Worm (Caenorhabditis elegans) whole organism, late embryonic: ENCODE measurements around the gene pho-11.

Source experiments
- C08G9.2 ChIP-seq: sonication (generic microtip); optimal IDR thresholded peaks from 2 replicates; lab custom pipeline; 2016; ENCODE audit warnings: mild to moderate bottlenecking, missing genetic modification characterization, moderate library complexity, missing compliant biosample characterization
- F13H6.1 ChIP-seq: sonication (generic microtip); optimal IDR thresholded peaks from 2 replicates; lab custom pipeline; 2016; ENCODE audit warnings: missing genetic modification characterization, missing compliant biosample characterization
- K02D7.2 ChIP-seq: sonication (generic microtip); optimal IDR thresholded peaks from 2 replicates; lab custom pipeline; 2017; ENCODE audit warnings: mild to moderate bottlenecking, missing genetic modification characterization, missing compliant biosample characterization
- Y22D7AL.16 ChIP-seq: sonication (generic microtip); optimal IDR thresholded peaks from 2 replicates; lab custom pipeline; 2016; ENCODE audit warnings: missing genetic modification characterization, missing compliant biosample characterization
- ahr-1 ChIP-seq: sonication (generic microtip); optimal IDR thresholded peaks from 2 replicates; lab custom pipeline; 2016; ENCODE audit warnings: missing genetic modification characterization, missing compliant biosample characterization
- ama-1 ChIP-seq: fragments of 150-350 bp; optimal IDR thresholded peaks from 2 replicates; lab custom pipeline; 2014
- ceh-18 ChIP-seq: sonication (generic microtip); optimal IDR thresholded peaks from 2 replicates; lab custom pipeline; 2016; ENCODE audit warnings: missing genetic modification characterization, missing compliant biosample characterization
- ceh-2 ChIP-seq: sonication (generic microtip); optimal IDR thresholded peaks from 2 replicates; lab custom pipeline; 2016; ENCODE audit warnings: missing genotype, missing genetic modification characterization, missing compliant biosample characterization
- ceh-30 ChIP-seq: fragments of 150-350 bp; optimal IDR thresholded peaks from 2 replicates; lab custom pipeline; 2014; ENCODE audit warnings: missing biosample characterization, missing genetic modification characterization
- ceh-31 ChIP-seq: sonication (generic microtip); optimal IDR thresholded peaks from 2 replicates; lab custom pipeline; 2016; ENCODE audit warnings: missing genetic modification characterization, missing compliant biosample characterization
- ceh-34 ChIP-seq: sonication (generic microtip); optimal IDR thresholded peaks from 2 replicates; lab custom pipeline; 2016; ENCODE audit warnings: mild to moderate bottlenecking, missing genetic modification characterization, missing compliant biosample characterization
- ceh-45 ChIP-seq: fragments of 200-800 bp; sonication (Bioruptor generic); IDR thresholded peaks from 2 replicates; pipeline ENCODE4 v1.3.6; 2022; ENCODE audit warnings: missing genetic modification reagents, missing genetic modification characterization, missing compliant biosample characterization
- dmd-4 ChIP-seq: sonication (generic microtip); optimal IDR thresholded peaks from 2 replicates; lab custom pipeline; 2016; ENCODE audit warnings: borderline replicate concordance, missing genetic modification characterization, missing compliant biosample characterization
- dve-1 ChIP-seq: sonication (generic microtip); optimal IDR thresholded peaks from 2 replicates; lab custom pipeline; 2017; ENCODE audit warnings: antibody characterized with exemption, mild to moderate bottlenecking, missing genetic modification characterization, missing compliant biosample characterization
- elt-2 ChIP-seq: sonication (generic microtip); optimal IDR thresholded peaks from 2 replicates; lab custom pipeline; 2016; ENCODE audit warnings: missing genetic modification reagents, missing genetic modification characterization, missing compliant biosample characterization
- elt-4 ChIP-seq: sonication (generic microtip); optimal IDR thresholded peaks from 2 replicates; lab custom pipeline; 2016; ENCODE audit warnings: missing genetic modification characterization, missing compliant biosample characterization
- ets-4 ChIP-seq: sonication (generic microtip); optimal IDR thresholded peaks from 2 replicates; lab custom pipeline; 2016; ENCODE audit warnings: missing genetic modification characterization, missing compliant biosample characterization
- eyg-1 ChIP-seq: sonication (generic microtip); optimal IDR thresholded peaks from 2 replicates; lab custom pipeline; 2016; ENCODE audit warnings: missing genotype, missing genetic modification characterization, missing compliant biosample characterization
- fkh-10 ChIP-seq: fragments of 150-350 bp; optimal IDR thresholded peaks from 2 replicates; lab custom pipeline; 2014; ENCODE audit warnings: missing biosample characterization, missing genetic modification reagents, missing genetic modification characterization
- gmeb-2 ChIP-seq: sonication (generic microtip); optimal IDR thresholded peaks from 2 replicates; lab custom pipeline; 2016; ENCODE audit warnings: missing genetic modification characterization, inconsistent platforms, missing compliant biosample characterization
- hlh-15 ChIP-seq: sonication (generic microtip); optimal IDR thresholded peaks from 2 replicates; lab custom pipeline; 2016; ENCODE audit warnings: missing genetic modification characterization, missing compliant biosample characterization
- hlh-30 ChIP-seq: sonication (generic microtip); optimal IDR thresholded peaks from 2 replicates; lab custom pipeline; 2017; ENCODE audit warnings: antibody characterized with exemption, missing genetic modification characterization, missing compliant biosample characterization; ENCODE audit not compliant: insufficient read depth
- hlh-8 ChIP-seq: sonication (generic microtip); optimal IDR thresholded peaks from 2 replicates; lab custom pipeline; 2016; ENCODE audit warnings: missing genotype, missing genetic modification characterization, missing compliant biosample characterization
- lin-11 ChIP-seq: fragments of 200-800 bp; sonication (Bioruptor generic); optimal IDR thresholded peaks from 2 replicates; lab custom pipeline; 2018; ENCODE audit warnings: mild to moderate bottlenecking, missing genetic modification characterization, missing compliant biosample characterization
- madf-2 ChIP-seq: sonication (generic microtip); optimal IDR thresholded peaks from 2 replicates; lab custom pipeline; 2017; ENCODE audit warnings: missing genetic modification characterization, missing compliant biosample characterization
- nfya-1 ChIP-seq: sonication (generic microtip); optimal IDR thresholded peaks from 2 replicates; lab custom pipeline; 2017; ENCODE audit warnings: missing genetic modification characterization, mild to moderate bottlenecking, missing compliant biosample characterization, antibody characterized with exemption, moderate library complexity
- nhr-11 ChIP-seq: fragments of 150-350 bp; optimal IDR thresholded peaks from 2 replicates; lab custom pipeline; 2014; ENCODE audit warnings: missing biosample characterization, missing genetic modification characterization
- nhr-232 ChIP-seq: sonication (generic microtip); optimal IDR thresholded peaks from 2 replicates; lab custom pipeline; 2016; ENCODE audit warnings: missing genetic modification characterization, missing compliant biosample characterization
- npax-4 ChIP-seq: sonication (generic microtip); optimal IDR thresholded peaks from 2 replicates; lab custom pipeline; 2016; ENCODE audit warnings: missing genetic modification characterization, missing compliant biosample characterization
- pax-1 ChIP-seq: fragments of 150-350 bp; optimal IDR thresholded peaks from 2 replicates; lab custom pipeline; 2014; ENCODE audit warnings: missing biosample characterization, missing genetic modification characterization
- pha-4 ChIP-seq: fragments of 150-350 bp; optimal IDR thresholded peaks from 2 replicates; lab custom pipeline; 2018; ENCODE audit warnings: missing biosample characterization, missing genetic modification reagents, missing genetic modification characterization
- pros-1 ChIP-seq: fragments of 150-350 bp; optimal IDR thresholded peaks from 2 replicates; lab custom pipeline; 2014; ENCODE audit warnings: missing biosample characterization, missing genetic modification reagents, missing genetic modification characterization
- sdc-2 ChIP-seq: sonication (generic microtip); optimal IDR thresholded peaks from 2 replicates; lab custom pipeline; 2016; ENCODE audit warnings: missing genotype, missing genetic modification characterization, missing compliant biosample characterization
- tbx-2 ChIP-seq: sonication (generic microtip); optimal IDR thresholded peaks from 2 replicates; lab custom pipeline; 2016; ENCODE audit warnings: missing genetic modification characterization, missing compliant biosample characterization
- tbx-7 ChIP-seq: sonication (generic microtip); optimal IDR thresholded peaks from 2 replicates; lab custom pipeline; 2016; ENCODE audit warnings: missing genotype, missing genetic modification characterization, missing compliant biosample characterization
- ttx-3 ChIP-seq: sonication (generic microtip); optimal IDR thresholded peaks from 2 replicates; lab custom pipeline; 2016; ENCODE audit warnings: missing genetic modification reagents, missing genetic modification characterization, missing compliant biosample characterization
- unc-3 ChIP-seq, 2 experiments: fragments of 200-800 bp in 1 of 2; sonication (Bioruptor generic) in 1 of 2; sonication (generic microtip) in 1 of 2; conservative IDR thresholded peaks in 1 of 2; optimal IDR thresholded peaks in 1 of 2; 2 replicates each; pipeline versions ENCODE4 v1.3.6 to Lab custom; 2016 to 2022; ENCODE audit warnings: missing compliant biosample characterization in 2 of 2, missing genetic modification characterization in 2 of 2, missing genetic modification reagents in 1 of 2
- unc-42 ChIP-seq: sonication (generic microtip); optimal IDR thresholded peaks from 2 replicates; lab custom pipeline; 2016; ENCODE audit warnings: missing genotype, missing genetic modification characterization, missing compliant biosample characterization
- unc-55 ChIP-seq: sonication (generic microtip); optimal IDR thresholded peaks from 2 replicates; lab custom pipeline; 2017; ENCODE audit warnings: missing biosample characterization, missing genetic modification reagents, missing genetic modification characterization

Gene pho-11

ce11 chrII:9967999-9968706 lies 36.5 kb downstream of the pho-11 start, which contains the start of the genes R53.4 and psf-1:
R53.4 (minus strand) TSS chrII:9968049.
psf-1 (plus strand) TSS chrII:9968673.
- TF ChIP-seq ets-4 (tag; lab: Kevin White, UChicago) (peak; percentile 69), ahr-1 (tag; lab: Kevin White, UChicago) (peak; percentile 21), tbx-2 (tag; lab: Kevin White, UChicago) (peak; percentile 83), hlh-8 (tag; lab: Kevin White, UChicago) (peak; percentile 43), eyg-1 (tag; lab: Kevin White, UChicago) (no peak), pros-1 (no peak), ceh-2 (tag; lab: Kevin White, UChicago) (peak; percentile 75), ama-1 (no peak), tbx-7 (tag; lab: Kevin White, UChicago) (peak; percentile 50), ceh-31 (tag; lab: Kevin White, UChicago) (peak; percentile 86), elt-2 (tag; lab: Kevin White, UChicago) (peak; percentile 20), unc-42 (tag; lab: Kevin White, UChicago) (peak; percentile 25), pax-1 (no peak), C08G9.2 (tag; lab: Kevin White, UChicago) (peak; percentile 74), Y22D7AL.16 (tag; lab: Kevin White, UChicago) (no peak), lin-11 (tag; lab: Kevin White, UChicago) (no peak), madf-2 (tag; lab: Kevin White, UChicago) (no peak)

ce11 chrII:9970438-9971092 lies 38.9 kb downstream of the pho-11 start, which contains the start of gene R53.5:
R53.5 (minus strand) TSS chrII:9970488.
- TF ChIP-seq pax-1: no peak
- no peak for TF ChIP-seq pha-4
- no peak for TF ChIP-seq unc-3 (GFP tag; conservative IDR thresholded peaks at IDR 0.05; lab: Robert Waterston, UW)
- no peak for TF ChIP-seq unc-3 (tag; optimal IDR thresholded peaks at IDR 0.05; lab: Kevin White, UChicago)
- TF ChIP-seq hlh-30 (tag; lab: Kevin White, UChicago): no peak
- TF ChIP-seq K02D7.2 (tag; lab: Kevin White, UChicago): no peak
- TF ChIP-seq elt-4 (tag; lab: Kevin White, UChicago): no peak
- TF ChIP-seq nhr-232 (tag; lab: Kevin White, UChicago): no peak

DNA sequence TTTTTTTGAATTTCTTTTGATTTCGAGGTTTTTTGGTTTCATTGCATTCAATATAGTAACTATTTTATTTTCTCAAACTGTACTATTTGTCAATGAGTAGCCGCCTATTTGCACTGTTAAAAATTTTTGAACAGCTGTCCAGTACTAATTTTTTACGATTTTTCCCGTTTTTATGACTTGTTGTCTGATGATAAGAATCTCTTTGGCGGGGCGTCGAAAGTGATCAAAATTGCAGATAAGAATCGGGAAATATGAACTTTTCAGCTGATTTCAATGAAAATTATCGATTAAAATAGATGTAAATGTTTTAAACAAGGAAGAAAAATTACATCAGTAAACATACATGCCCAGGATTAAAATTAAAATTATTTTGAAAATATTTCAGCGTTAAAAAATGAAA lies 42.6 kb downstream of the pho-11 start:
- peak; percentile 65 for TF ChIP-seq elt-2 (tag; lab: Kevin White, UChicago)
- TF ChIP-seq ttx-3: no peak
- TF ChIP-seq, all 69 proteins: peak for 1

- no peak for TF ChIP-seq Y22D7AL.16 (tag; lab: Kevin White, UChicago)
- TF ChIP-seq ceh-31 (tag; lab: Kevin White, UChicago): peak; percentile 19
- TF ChIP-seq nfya-1 (tag; lab: Kevin White, UChicago): peak; percentile 25
- TF ChIP-seq dve-1 (tag; lab: Kevin White, UChicago): peak; percentile 11
- TF ChIP-seq ceh-18 (tag; lab: Kevin White, UChicago): peak; percentile 43
- TF ChIP-seq unc-55 (GFP tag; lab: Kevin White, UChicago): peak; percentile 22
Measured at ce11 chrII:9974967-9975366, 43.3 kb downstream of the pho-11 start, which contains the start of gene aakg-5. aakg-5 (minus strand) TSS chrII:9975125.

ce11 chrII:9976405-9976804 lies 44.8 kb downstream of the pho-11 start, which contains the start of gene R53.8:
R53.8 (plus strand) TSS chrII:9976705.
- TF ChIP-seq K02D7.2 (tag; lab: Kevin White, UChicago): no peak
- no peak for TF ChIP-seq ceh-45 (GFP tag; lab: Robert Waterston, UW)
- TF ChIP-seq npax-4 (tag; lab: Kevin White, UChicago): no peak
- no peak for TF ChIP-seq hlh-15
- no peak for TF ChIP-seq pax-1
- no peak for TF ChIP-seq gmeb-2 (tag; lab: Kevin White, UChicago)
- no peak for TF ChIP-seq dmd-4 (tag; lab: Kevin White, UChicago)
- TF ChIP-seq madf-2 (tag; lab: Kevin White, UChicago): no peak
- no peak for TF ChIP-seq ceh-30 (tag; lab: Kevin White, UChicago)
- no peak for TF ChIP-seq lin-11 (tag; lab: Kevin White, UChicago)
- TF ChIP-seq fkh-10 (GFP tag; lab: Kevin White, UChicago): no peak
- TF ChIP-seq ceh-34 (tag; lab: Kevin White, UChicago): no peak
- TF ChIP-seq ahr-1 (tag; lab: Kevin White, UChicago): no peak
- TF ChIP-seq sdc-2 (tag; lab: Kevin White, UChicago): no peak
- no peak for TF ChIP-seq F13H6.1 (tag; lab: Kevin White, UChicago)
- TF ChIP-seq nhr-11 (tag; lab: Kevin White, UChicago): no peak
- TF ChIP-seq tbx-2 (tag; lab: Kevin White, UChicago): no peak
- no peak for TF ChIP-seq hlh-8 (tag; lab: Kevin White, UChicago)
- TF ChIP-seq, all 69 proteins: peak for 0
